Worm (Caenorhabditis elegans) whole organism, young adult: Measurements from ENCODE around the gene F55C12.4.

Experiments
- C17E4.6 ChIP-seq: fragments of 200-800 bp; sonication (Bioruptor generic); IDR thresholded peaks from 2 replicates; pipeline ENCODE4 v1.3.6; 2022; ENCODE audit warnings: missing genetic modification reagents, missing genetic modification characterization, missing compliant biosample characterization
- D2030.7 ChIP-seq: fragments of 200-800 bp; sonication (Bioruptor generic); IDR thresholded peaks from 2 replicates; pipeline ENCODE4 v1.3.6; 2022; ENCODE audit warnings: missing genetic modification reagents, missing genetic modification characterization, missing compliant biosample characterization
- ceh-100 ChIP-seq: fragments of 200-800 bp; sonication (Bioruptor generic); IDR thresholded peaks from 2 replicates; pipeline ENCODE4 v1.3.6; 2022; ENCODE audit warnings: missing genetic modification reagents, missing genetic modification characterization, missing compliant biosample characterization
- egl-44 ChIP-seq: fragments of 200-800 bp; sonication (Bioruptor generic); IDR thresholded peaks from 2 replicates; pipeline ENCODE4 v1.3.6; 2022; ENCODE audit warnings: missing genetic modification reagents, missing genetic modification characterization, missing compliant biosample characterization
- nhr-80 ChIP-seq: sonication (generic microtip); optimal IDR thresholded peaks from 2 replicates; lab custom pipeline; 2016; ENCODE audit warnings: missing genetic modification characterization, missing compliant biosample characterization
- pha-4 ChIP-seq: fragments of 150-350 bp; sonication (generic microtip); optimal IDR thresholded peaks from 2 replicates; lab custom pipeline; 2014; ENCODE audit warnings: missing biosample characterization, missing genetic modification reagents, missing genetic modification characterization
- unc-62 ChIP-seq: fragments of 150-350 bp; optimal IDR thresholded peaks from 2 replicates; lab custom pipeline; 2014; ENCODE audit warnings: missing biosample characterization, missing genetic modification reagents, missing genetic modification characterization

- TF ChIP-seq unc-62 (GFP tag; lab: Kevin White, UChicago): no peak
- TF ChIP-seq pha-4 (tag; lab: Kevin White, UChicago): no peak
- no peak for TF ChIP-seq ceh-100 (GFP tag; lab: Robert Waterston, UW)
- no peak for TF ChIP-seq egl-44 (GFP tag; lab: Robert Waterston, UW)
- TF ChIP-seq C17E4.6 (GFP tag; lab: Robert Waterston, UW): no peak
- TF ChIP-seq D2030.7: no peak
- no peak for TF ChIP-seq nhr-80 (tag; lab: Kevin White, UChicago)
Observed at ce11 chrII:5845441-5845840, 12.8 kb downstream of the F55C12.4 start, which contains the start of the genes ZK1248.17 and H41C03.3.
